Fruit fly (Drosophila melanogaster) S2 (cell line): ENCODE results near the gene CG13862.
"Not testable (repeated sequence)": the region's sequence is repeated elsewhere in the genome, so short reads cannot be mapped to it uniquely, and the experiment has no call there.

Experiments used
- CG8478 ChIP-seq: fragments of >200 bp; optimal IDR thresholded peaks from 2 replicates; lab custom pipeline; 2018
- CTCF ChIP-seq, 2 experiments: fragments of >200 bp; optimal IDR thresholded peaks; 2 replicates each; lab custom pipeline; 2018

CG13862 gene

dm6 chr3R:22331691-22332090 lies at the start of gene CG13862:
TSS of gene CG13862 (plus strand) at chr3R:22331991.
- TF ChIP-seq CTCF (optimal IDR thresholded peaks at IDR 0.05; lab: Kevin White, UChicago) (no peak), CG8478 (no peak)

dm6 chr3R:22287470-22287869 lies 44.3 kb upstream of the CG13862 start:
- TF ChIP-seq CTCF (optimal IDR thresholded peaks at IDR 0.05; lab: Kevin White, UChicago): no peak
- no peak for TF ChIP-seq CG8478

- TF ChIP-seq CG8478: no peak
- TF ChIP-seq CTCF (optimal IDR thresholded peaks at IDR 0.05; lab: Kevin White, UChicago): no peak
These were observed 43.5 kb upstream of the CG13862 start for dm6 chr3R:22288305-22288704.

- TF ChIP-seq CG8478; CTCF (optimal IDR thresholded peaks at IDR 0.05; lab: Kevin White, UChicago): not testable (repeated sequence)
These were observed 33.3 kb upstream of the CG13862 start, which contains the start of gene CG7084 for dm6 chr3R:22298505-22298904. TSS of gene CG7084 (plus strand) at chr3R:22298805.

dm6 chr3R:22300064-22300463 lies 31.7 kb upstream of the CG13862 start:
- TF ChIP-seq CG8478 (no peak), CTCF (optimal IDR thresholded peaks at IDR 0.05; lab: Kevin White, UChicago) (no peak)

- TF ChIP-seq CTCF (optimal IDR thresholded peaks at IDR 0.05; lab: Kevin White, UChicago) (no peak), CG8478 (no peak)
These were observed 7.8 kb upstream of the CG13862 start, which contains the start of gene CG34377 for dm6 chr3R:22323994-22324393. TSS of gene CG34377 (minus strand) at chr3R:22324094.

dm6 chr3R:22324736-22325135 lies 7.1 kb upstream of the CG13862 start:
- no peak for TF ChIP-seq CG8478
- no peak for TF ChIP-seq CTCF (optimal IDR thresholded peaks at IDR 0.05; lab: Kevin White, UChicago)

dm6 chr3R:22328665-22329350 lies 3.0 kb upstream of the CG13862 start, which contains the start of gene CG7080:
TSS of gene CG7080 (plus strand) at chr3R:22329300.
- TF ChIP-seq CTCF (optimal IDR thresholded peaks at IDR 0.05; lab: Kevin White, UChicago) (no peak), CG8478 (no peak)

- TF ChIP-seq CTCF (optimal IDR thresholded peaks at IDR 0.05; lab: Kevin White, UChicago) (no peak), CG8478 (no peak)
These were observed 1.2 kb upstream of the CG13862 start, which contains the start of gene CG33721 for dm6 chr3R:22330512-22331119. TSS of gene CG33721 (plus strand) at chr3R:22331069.

dm6 chr3R:22334050-22334449 lies 2.3 kb downstream of the CG13862 start, which contains the start of gene CG5391:
TSS of gene CG5391 (minus strand) at chr3R:22334150.
- no peak for TF ChIP-seq CTCF (optimal IDR thresholded peaks at IDR 0.05; lab: Kevin White, UChicago)

- TF ChIP-seq CG8478: no peak
- TF ChIP-seq CTCF (optimal IDR thresholded peaks at IDR 0.05; lab: Kevin White, UChicago): no peak
These were observed 7.7 kb downstream of the CG13862 start for dm6 chr3R:22339510-22339909.

dm6 chr3R:22340207-22340606 lies 8.4 kb downstream of the CG13862 start, which contains the start of gene CG5388:
TSS of gene CG5388 (minus strand) at chr3R:22340307.
- TF ChIP-seq CTCF (optimal IDR thresholded peaks at IDR 0.05; lab: Kevin White, UChicago): no peak
- no peak for TF ChIP-seq CG8478

dm6 chr3R:22341652-22342051 lies 9.9 kb downstream of the CG13862 start:
- TF ChIP-seq CTCF (optimal IDR thresholded peaks at IDR 0.05; lab: Kevin White, UChicago) (no peak), CG8478 (no peak)

- no peak for TF ChIP-seq CG8478
- TF ChIP-seq CTCF (optimal IDR thresholded peaks at IDR 0.05; lab: Kevin White, UChicago): no peak
These were observed 10.4 kb downstream of the CG13862 start, which contains the start of gene CG5386 for dm6 chr3R:22342151-22342550. TSS of gene CG5386 (minus strand) at chr3R:22342251.

- TF ChIP-seq CTCF (optimal IDR thresholded peaks at IDR 0.05; lab: Kevin White, UChicago) (no peak), CG8478 (no peak)
These were observed 10.9 kb downstream of the CG13862 start for dm6 chr3R:22342708-22343107.

- TF ChIP-seq CTCF (optimal IDR thresholded peaks at IDR 0.05; lab: Kevin White, UChicago) (no peak), CG8478 (no peak)
These were observed 19.6 kb downstream of the CG13862 start, which contains the start of gene rdhB for dm6 chr3R:22351396-22351795. TSS of gene rdhB (plus strand) at chr3R:22351696.
